Fruit fly (Drosophila melanogaster): ENCODE data around the gene Gr68a.

Gr68a gene

dm6 chr3L:11716899-11717298 is 34.2 kb upstream of the Gr68a start:
- TF ChIP-seq Blimp-1 (GFP tag; optimal IDR thresholded peaks at IDR 0.05) (no peak), eg (GFP tag; IDR thresholded peaks at IDR 0.05) (0 out of 3 replicates have a peak, but pooled peaks have one; percentile 9), svp (GFP tag) (no peak), Sox14 (GFP tag; optimal IDR thresholded peaks at IDR 0.05) (no peak), CG8319 (GFP tag; optimal IDR thresholded peaks at IDR 0.05) (no peak)

dm6 chr3L:11717300-11717699 is 33.8 kb upstream of the Gr68a start:
- TF ChIP-seq eg (GFP tag; IDR thresholded peaks at IDR 0.05) (no peak), CG6808 (GFP tag; optimal IDR thresholded peaks at IDR 0.05) (peak; percentile 14), CG34406 (GFP tag; optimal IDR thresholded peaks at IDR 0.05) (no peak)

DNA sequence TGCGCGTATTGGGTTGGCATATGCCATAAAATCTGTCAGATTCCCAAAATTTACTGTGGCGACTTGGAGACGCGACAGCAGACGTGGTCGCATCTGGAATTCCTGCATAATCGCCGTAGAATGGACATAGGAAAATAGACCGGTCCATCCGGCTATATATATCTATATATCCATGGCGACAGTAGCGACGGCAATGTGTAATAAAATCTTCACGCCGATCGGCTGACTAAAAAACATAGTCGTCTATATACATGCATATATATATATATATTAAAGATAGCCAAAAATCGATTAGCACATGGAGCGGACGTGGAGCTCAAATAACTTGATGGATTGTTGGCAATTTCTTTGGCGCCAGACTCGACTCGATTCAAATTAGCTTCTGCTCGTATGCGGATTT is 33.1 kb upstream of the Gr68a start:
- TF ChIP-seq acj6 (GFP tag; optimal IDR thresholded peaks at IDR 0.05) (no peak), CG8119 (GFP tag; IDR thresholded peaks at IDR 0.05) (no peak), eg (GFP tag; IDR thresholded peaks at IDR 0.05) (no peak)

- TF ChIP-seq Sox14 (GFP tag; optimal IDR thresholded peaks at IDR 0.05) (peak; percentile 40), Eip78C (GFP tag) (peak; percentile 69), spab (GFP tag; optimal IDR thresholded peaks at IDR 0.05) (no peak), salr (GFP tag; optimal IDR thresholded peaks at IDR 0.05) (no peak), CG1621 (tag; optimal IDR thresholded peaks at IDR 0.05) (peak; percentile 73), CG11762 (GFP tag; optimal IDR thresholded peaks at IDR 0.05; ENCODE audit: insufficient read depth) (no peak), esn (GFP tag; optimal IDR thresholded peaks at IDR 0.05) (peak; percentile 35), CG6854 (GFP tag; optimal IDR thresholded peaks at IDR 0.05) (peak; percentile 6), CG3032 (tag; optimal IDR thresholded peaks at IDR 0.05) (peak; percentile 4)
Measured at dm6 chr3L:11720780-11721179, 30.3 kb upstream of the Gr68a start, which contains the start of gene Bmcp. Gene Bmcp (plus strand): TSS chr3L:11720934.

dm6 chr3L:11721498-11721946 is 29.6 kb upstream of the Gr68a start:
- TF ChIP-seq Eip78C (GFP tag) (peak; percentile 39), CG4318 (GFP tag; optimal IDR thresholded peaks at IDR 0.05) (no peak), Met (GFP tag; optimal IDR thresholded peaks at IDR 0.05) (peak; percentile 11), Gug (GFP tag; IDR thresholded peaks at IDR 0.05) (no peak), esn (GFP tag; optimal IDR thresholded peaks at IDR 0.05) (peak; percentile 10), lz (GFP tag; optimal IDR thresholded peaks at IDR 0.05) (no peak), cyc (GFP tag; optimal IDR thresholded peaks at IDR 0.05) (no peak), Hr38 (GFP tag; optimal IDR thresholded peaks at IDR 0.05) (no peak), Sox102F (GFP tag; optimal IDR thresholded peaks at IDR 0.05) (no peak), fd85E (GFP tag; optimal IDR thresholded peaks at IDR 0.05) (no peak), CG6163 (GFP tag; IDR thresholded peaks at IDR 0.05) (no peak), fkh (GFP tag; optimal IDR thresholded peaks at IDR 0.05) (no peak), svp (GFP tag) (peak; percentile 87), Eip93F (GFP tag; optimal IDR thresholded peaks at IDR 0.05) (no peak), fd59A (GFP tag; optimal IDR thresholded peaks at IDR 0.05) (no peak), Hr39 (GFP tag; optimal IDR thresholded peaks at IDR 0.05) (peak; percentile 8), CG11294 (GFP tag; IDR thresholded peaks at IDR 0.05) (no peak), CG6808 (GFP tag; optimal IDR thresholded peaks at IDR 0.05) (no peak), net (GFP tag; optimal IDR thresholded peaks at IDR 0.05) (no peak)

- TF ChIP-seq eg (GFP tag; IDR thresholded peaks at IDR 0.05) (no peak), svp (GFP tag) (peak; percentile 42)
Measured at dm6 chr3L:11728147-11728546, 23.0 kb upstream of the Gr68a start, which contains the start of gene sunn. Gene sunn (plus strand): TSS chr3L:11728348.
